Worm (Caenorhabditis elegans) whole organism, midembryonic: ENCODE data around the gene F09E10.7.

Experiments
- tab-1 ChIP-seq: fragments of 200-800 bp; sonication (Bioruptor generic); IDR thresholded peaks from 2 replicates; pipeline ENCODE4 v1.3.6; 2022; ENCODE audit warnings: missing genetic modification characterization, missing compliant biosample characterization
- ztf-23 ChIP-seq: fragments of 200-800 bp; sonication (Bioruptor generic); IDR thresholded peaks from 2 replicates; pipeline ENCODE4 v1.3.6; 2022; ENCODE audit warnings: missing genetic modification reagents, missing genetic modification characterization, missing compliant biosample characterization
- ztf-29 ChIP-seq: fragments of 200-800 bp; sonication (Bioruptor generic); IDR thresholded peaks from 2 replicates; pipeline ENCODE4 v1.3.6; 2022; ENCODE audit warnings: missing genetic modification reagents, missing genetic modification characterization, missing compliant biosample characterization

DNA sequence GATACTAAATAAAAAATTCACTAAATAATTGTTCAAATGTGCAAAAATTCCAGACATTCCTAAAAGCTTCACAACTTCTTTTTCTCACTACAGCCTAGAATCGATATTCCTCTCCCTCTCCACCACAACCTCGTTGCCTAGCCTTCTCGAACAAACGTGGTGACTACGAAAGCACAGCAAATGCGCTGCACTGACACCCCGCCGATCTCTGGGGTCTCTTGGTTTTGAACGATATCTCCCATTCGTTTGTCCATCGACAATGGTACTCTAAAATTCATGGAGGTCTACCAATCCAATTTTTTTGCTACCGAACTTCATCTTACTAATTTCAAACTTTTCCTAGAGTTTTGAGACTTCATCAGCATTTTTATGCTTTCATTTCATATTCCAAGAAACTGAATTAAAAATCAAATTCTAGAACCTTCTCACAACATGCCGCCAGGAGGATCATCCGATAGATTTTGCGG is 51.3 kb downstream of the F09E10.7 start, which contains the start of gene W05H7.1:
- no peak for TF ChIP-seq ztf-29 (GFP tag; lab: Robert Waterston, UW)
- TF ChIP-seq tab-1 (GFP tag; lab: Robert Waterston, UW): no peak
- TF ChIP-seq ztf-23 (GFP tag; lab: Robert Waterston, UW): no peak
